Worm (Caenorhabditis elegans) whole organism, midembryonic: ENCODE measurements around the gene ZK622.5.

Experiments
- T22C8.4 ChIP-seq: fragments of 200-800 bp; sonication (Bioruptor generic); IDR thresholded peaks from 2 replicates; pipeline ENCODE4 v1.3.6; 2022; ENCODE audit warnings: missing genetic modification characterization, missing compliant biosample characterization
- cog-1 ChIP-seq: sonication (generic microtip); optimal IDR thresholded peaks from 2 replicates; lab custom pipeline; 2016; ENCODE audit warnings: missing genetic modification characterization, missing compliant biosample characterization
- flt-1 ChIP-seq: fragments of 200-800 bp; sonication (Bioruptor generic); IDR thresholded peaks from 2 replicates; pipeline ENCODE4 v1.3.6; 2022; ENCODE audit warnings: missing genetic modification characterization, missing compliant biosample characterization
- klf-2 ChIP-seq: fragments of 200-800 bp; sonication (Bioruptor generic); conservative IDR thresholded peaks from 2 replicates; pipeline ENCODE4 v1.3.6; 2022; ENCODE audit warnings: missing genetic modification reagents, missing genetic modification characterization, missing compliant biosample characterization
- med-1 ChIP-seq: sonication (generic microtip); optimal IDR thresholded peaks from 2 replicates; lab custom pipeline; 2017; ENCODE audit warnings: missing genetic modification characterization, mild to moderate bottlenecking, missing compliant biosample characterization, antibody characterized with exemption, missing genetic modification reagents; ENCODE audit not compliant: insufficient read depth
- ref-1 ChIP-seq: fragments of 200-800 bp; sonication (Bioruptor generic); conservative IDR thresholded peaks from 2 replicates; pipeline ENCODE4 v1.3.6; 2022; ENCODE audit warnings: missing genetic modification reagents, missing genetic modification characterization, missing compliant biosample characterization
- tab-1 ChIP-seq: fragments of 200-800 bp; sonication (Bioruptor generic); IDR thresholded peaks from 2 replicates; pipeline ENCODE4 v1.3.6; 2022; ENCODE audit warnings: missing genetic modification characterization, missing compliant biosample characterization
- ztf-23 ChIP-seq: fragments of 200-800 bp; sonication (Bioruptor generic); IDR thresholded peaks from 2 replicates; pipeline ENCODE4 v1.3.6; 2022; ENCODE audit warnings: missing genetic modification reagents, missing genetic modification characterization, missing compliant biosample characterization
- ztf-29 ChIP-seq: fragments of 200-800 bp; sonication (Bioruptor generic); IDR thresholded peaks from 2 replicates; pipeline ENCODE4 v1.3.6; 2022; ENCODE audit warnings: missing genetic modification reagents, missing genetic modification characterization, missing compliant biosample characterization

ZK622.5 gene

ce11 chrII:5334628-5335027, 45.4 kb downstream of the ZK622.5 start:
- TF ChIP-seq ztf-29 (GFP tag; lab: Robert Waterston, UW) = no peak
- TF ChIP-seq klf-2 = no peak
- no peak for TF ChIP-seq med-1 (GFP tag; lab: Kevin White, UChicago)
- TF ChIP-seq flt-1 = no peak
- TF ChIP-seq cog-1 (tag; lab: Kevin White, UChicago) = no peak
- no peak for TF ChIP-seq tab-1 (GFP tag; lab: Robert Waterston, UW)
- no peak for TF ChIP-seq T22C8.4 (GFP tag; lab: Robert Waterston, UW)
- no peak for TF ChIP-seq ref-1 (GFP tag; lab: Robert Waterston, UW)
- no peak for TF ChIP-seq ztf-23 (GFP tag; lab: Robert Waterston, UW)

ce11 chrII:5335370-5336034, 46.3 kb downstream of the ZK622.5 start:
- TF ChIP-seq flt-1 = no peak
- no peak for TF ChIP-seq klf-2
- TF ChIP-seq ref-1 (GFP tag; lab: Robert Waterston, UW) = no peak
- TF ChIP-seq ztf-29 (GFP tag; lab: Robert Waterston, UW) = no peak
- no peak for TF ChIP-seq cog-1 (tag; lab: Kevin White, UChicago)
- TF ChIP-seq med-1 (GFP tag; lab: Kevin White, UChicago) = no peak
- no peak for TF ChIP-seq T22C8.4 (GFP tag; lab: Robert Waterston, UW)
- TF ChIP-seq tab-1 (GFP tag; lab: Robert Waterston, UW) = no peak
- no peak for TF ChIP-seq ztf-23 (GFP tag; lab: Robert Waterston, UW)

ce11 chrII:5336035-5336376, 46.8 kb downstream of the ZK622.5 start:
- TF ChIP-seq ztf-23 (GFP tag; lab: Robert Waterston, UW) (peak; percentile 63; the same call in 1 of the 2 replicates), flt-1 (0 out of 2 replicates have a peak, but pooled peaks have one; percentile 8), ztf-29 (GFP tag; lab: Robert Waterston, UW) (0 out of 2 replicates have a peak, but pooled peaks have one; percentile 42), tab-1 (GFP tag; lab: Robert Waterston, UW) (no peak), klf-2 (no peak)

- TF ChIP-seq flt-1 (no peak), ztf-29 (GFP tag; lab: Robert Waterston, UW) (no peak), cog-1 (tag; lab: Kevin White, UChicago) (peak; percentile 18)
Measured at ce11 chrII:5336660-5337494, 47.6 kb downstream of the ZK622.5 start.

- TF ChIP-seq med-1 (GFP tag; lab: Kevin White, UChicago) (no peak), ztf-29 (GFP tag; lab: Robert Waterston, UW) (no peak)
Measured at ce11 chrII:5337495-5337840, 48.2 kb downstream of the ZK622.5 start.

- TF ChIP-seq ztf-29 (GFP tag; lab: Robert Waterston, UW) (no peak), med-1 (GFP tag; lab: Kevin White, UChicago) (no peak), ztf-23 (GFP tag; lab: Robert Waterston, UW) (no peak)
Measured at ce11 chrII:5338301-5338700, 49.1 kb downstream of the ZK622.5 start.

ce11 chrII:5339547-5339946, 50.3 kb downstream of the ZK622.5 start:
- TF ChIP-seq T22C8.4 (GFP tag; lab: Robert Waterston, UW) (no peak), tab-1 (GFP tag; lab: Robert Waterston, UW) (no peak), med-1 (GFP tag; lab: Kevin White, UChicago) (no peak), klf-2 (no peak), ztf-23 (GFP tag; lab: Robert Waterston, UW) (no peak), ztf-29 (GFP tag; lab: Robert Waterston, UW) (no peak), flt-1 (no peak), ref-1 (GFP tag; lab: Robert Waterston, UW) (no peak), cog-1 (tag; lab: Kevin White, UChicago) (no peak)
